Fruit fly (Drosophila melanogaster) whole organism, adult: ENCODE measurements around the gene Cdk1.

Experiments used
- CG11617 ChIP-seq: fragments of 200-800 bp; sonication (Bioruptor generic); optimal IDR thresholded peaks from 2 replicates; lab custom pipeline; 2017; ENCODE audit warnings: mild to moderate bottlenecking, missing biosample characterization, missing genetic modification reagents, missing genetic modification characterization
- CG12768 ChIP-seq: fragments of 200-800 bp; sonication (Bioruptor generic); optimal IDR thresholded peaks from 2 replicates; lab custom pipeline; 2017; ENCODE audit warnings: missing biosample characterization, missing genetic modification characterization, mild to moderate bottlenecking, moderate library complexity, missing genetic modification reagents
- CG14711 ChIP-seq: fragments of 200-800 bp; sonication (Bioruptor generic); optimal IDR thresholded peaks from 2 replicates; lab custom pipeline; 2018; ENCODE audit warnings: missing biosample characterization, mild to moderate bottlenecking, missing genetic modification characterization, moderate library complexity
- CG1620 ChIP-seq: fragments of 200-800 bp; sonication (Bioruptor generic); optimal IDR thresholded peaks from 2 replicates; lab custom pipeline; 2016; ENCODE audit warnings: missing biosample characterization, missing genetic modification characterization
- CG33017 ChIP-seq: fragments of 200-800 bp; sonication (Bioruptor generic); optimal IDR thresholded peaks from 2 replicates; lab custom pipeline; 2018; ENCODE audit warnings: missing biosample characterization, mild to moderate bottlenecking, missing genetic modification characterization, moderate library complexity
- CG5204 ChIP-seq: fragments of 200-800 bp; sonication (Bioruptor generic); optimal IDR thresholded peaks from 2 replicates; lab custom pipeline; 2016; ENCODE audit warnings: missing biosample characterization, missing genetic modification characterization
- CG7045 ChIP-seq: fragments of 200-800 bp; sonication (Bioruptor generic); optimal IDR thresholded peaks from 2 replicates; lab custom pipeline; 2017; ENCODE audit warnings: missing biosample characterization, mild to moderate bottlenecking, missing genetic modification characterization
- CG7101 ChIP-seq: fragments of 200-800 bp; sonication (Bioruptor generic); optimal IDR thresholded peaks from 2 replicates; lab custom pipeline; 2018; ENCODE audit warnings: missing biosample characterization, mild to moderate bottlenecking, missing genetic modification characterization, moderate library complexity
- Clk ChIP-seq: fragments of 200-800 bp; sonication (Bioruptor generic); optimal IDR thresholded peaks from 2 replicates; lab custom pipeline; 2017; ENCODE audit warnings: missing biosample characterization, missing genetic modification characterization
- Crg-1 ChIP-seq: fragments of 200-800 bp; sonication (Bioruptor generic); optimal IDR thresholded peaks from 2 replicates; lab custom pipeline; 2016; ENCODE audit warnings: missing biosample characterization, missing genetic modification characterization
- Hr96 ChIP-seq: fragments of 200-800 bp; sonication (Bioruptor generic); optimal IDR thresholded peaks from 2 replicates; lab custom pipeline; 2016; ENCODE audit warnings: missing biosample characterization, missing genetic modification characterization
- Mnt ChIP-seq: fragments of 200-800 bp; sonication (Bioruptor generic); optimal IDR thresholded peaks from 2 replicates; lab custom pipeline; 2016; ENCODE audit warnings: missing biosample characterization, mild to moderate bottlenecking, missing genetic modification characterization
- bab1 ChIP-seq: fragments of 200-800 bp; sonication (Bioruptor generic); optimal IDR thresholded peaks from 3 replicates; lab custom pipeline; 2019; ENCODE audit warnings: missing biosample characterization, mild to moderate bottlenecking, missing genetic modification characterization, moderate library complexity
- cic ChIP-seq: fragments of 200-800 bp; sonication (Bioruptor generic); optimal IDR thresholded peaks from 2 replicates; lab custom pipeline; 2017; ENCODE audit warnings: missing biosample characterization, mild to moderate bottlenecking, missing genetic modification characterization, moderate library complexity
- cnc ChIP-seq, 2 experiments: fragments of >200 bp; optimal IDR thresholded peaks; 2 replicates each; lab custom pipeline; 2017
- kay ChIP-seq: fragments of 200-800 bp; sonication (Bioruptor generic); peaks from one replicate; lab custom pipeline; 2016; ENCODE audit warnings: missing biosample characterization, missing genetic modification characterization, borderline replicate concordance
- ovo ChIP-seq: fragments of 200-800 bp; sonication (Bioruptor generic); optimal IDR thresholded peaks from 2 replicates; lab custom pipeline; 2016; ENCODE audit warnings: missing biosample characterization, missing genetic modification characterization
- pad ChIP-seq: fragments of 200-800 bp; sonication (Bioruptor generic); optimal IDR thresholded peaks from 3 replicates; lab custom pipeline; 2017; ENCODE audit warnings: missing biosample characterization, missing genetic modification characterization, mild to moderate bottlenecking, moderate library complexity, missing genetic modification reagents
- tj ChIP-seq: fragments of 200-800 bp; sonication (Bioruptor generic); optimal IDR thresholded peaks from 3 replicates; lab custom pipeline; 2017; ENCODE audit warnings: missing biosample characterization, mild to moderate bottlenecking, missing genetic modification characterization, moderate library complexity
- toe ChIP-seq: fragments of 200-800 bp; sonication (Bioruptor generic); optimal IDR thresholded peaks from 2 replicates; lab custom pipeline; 2016; ENCODE audit warnings: missing biosample characterization, missing genetic modification characterization

Gene Cdk1

dm6 chr2L:10353871-10354270, 32.2 kb downstream of the Cdk1 start, which contains the start of gene CG34367:
CG34367 (minus strand) TSS chr2L:10353905.
- TF ChIP-seq CG1620 (GFP tag; lab: Kevin White, UChicago) = no peak
- no peak for TF ChIP-seq CG5204 (GFP tag; lab: Kevin White, UChicago)
- TF ChIP-seq kay (GFP tag; lab: Kevin White, UChicago) = no peak

dm6 chr2L:10351130-10351529, 34.9 kb downstream of the Cdk1 start:
- TF ChIP-seq CG33017 (tag; lab: Kevin White, UChicago) = no peak
- no peak for TF ChIP-seq pad (GFP tag; lab: Kevin White, UChicago)
- TF ChIP-seq cnc (optimal IDR thresholded peaks at IDR 0.05; lab: Kevin White, UChicago) = no peak
- TF ChIP-seq CG12768 (GFP tag; lab: Kevin White, UChicago) = no peak
- TF ChIP-seq CG5204 (GFP tag; lab: Kevin White, UChicago) = no peak
- TF ChIP-seq tj (GFP tag; lab: Kevin White, UChicago) = no peak
- TF ChIP-seq bab1 (GFP tag; lab: Kevin White, UChicago) = no peak

- TF ChIP-seq Mnt (GFP tag; lab: Kevin White, UChicago) (no peak), CG33017 (tag; lab: Kevin White, UChicago) (no peak), Crg-1 (GFP tag; lab: Kevin White, UChicago) (no peak), CG7101 (tag; lab: Kevin White, UChicago) (no peak), CG5204 (GFP tag; lab: Kevin White, UChicago) (no peak), tj (GFP tag; lab: Kevin White, UChicago) (no peak), pad (GFP tag; lab: Kevin White, UChicago) (no peak), Hr96 (GFP tag; lab: Kevin White, UChicago) (no peak), cic (GFP tag; lab: Kevin White, UChicago) (no peak), bab1 (GFP tag; lab: Kevin White, UChicago) (no peak), CG7045 (GFP tag; lab: Kevin White, UChicago) (no peak), toe (no peak), CG14711 (tag; lab: Kevin White, UChicago) (no peak)
Measured at dm6 chr2L:10344029-10344606, 41.9 kb downstream of the Cdk1 start, which contains the start of gene Frmd5. Frmd5 (plus strand) TSS chr2L:10344442.

dm6 chr2L:10342471-10342870, 43.6 kb downstream of the Cdk1 start, which contains the start of gene Sps2:
Sps2 (plus strand) TSS chr2L:10342594.
- TF ChIP-seq kay (GFP tag; lab: Kevin White, UChicago) (no peak), CG5204 (GFP tag; lab: Kevin White, UChicago) (no peak), bab1 (GFP tag; lab: Kevin White, UChicago) (peak; percentile 69), Mnt (GFP tag; lab: Kevin White, UChicago) (peak; percentile 22), Clk (no peak), pad (GFP tag; lab: Kevin White, UChicago) (no peak), CG11617 (GFP tag; lab: Kevin White, UChicago) (peak; percentile 19), Hr96 (GFP tag; lab: Kevin White, UChicago) (no peak), tj (GFP tag; lab: Kevin White, UChicago) (peak; percentile 25), CG14711 (tag; lab: Kevin White, UChicago) (peak; percentile 12), cic (GFP tag; lab: Kevin White, UChicago) (peak; percentile 16), CG7045 (GFP tag; lab: Kevin White, UChicago) (no peak), cnc (optimal IDR thresholded peaks at IDR 0.05; lab: Kevin White, UChicago) (no peak), toe (no peak), CG7101 (tag; lab: Kevin White, UChicago) (peak; percentile 15)

dm6 chr2L:10341405-10341804, 44.7 kb downstream of the Cdk1 start, which contains the start of gene CG31715:
CG31715 (plus strand) TSS chr2L:10341616.
- TF ChIP-seq Mnt (GFP tag; lab: Kevin White, UChicago) = peak; percentile 5
- TF ChIP-seq cic (GFP tag; lab: Kevin White, UChicago) = no peak
- no peak for TF ChIP-seq CG1620 (GFP tag; lab: Kevin White, UChicago)
- TF ChIP-seq Hr96 (GFP tag; lab: Kevin White, UChicago) = no peak
- TF ChIP-seq CG5204 (GFP tag; lab: Kevin White, UChicago) = no peak
- no peak for TF ChIP-seq cnc (optimal IDR thresholded peaks at IDR 0.05; lab: Kevin White, UChicago)
- TF ChIP-seq CG7045 (GFP tag; lab: Kevin White, UChicago) = no peak
- no peak for TF ChIP-seq CG12768 (GFP tag; lab: Kevin White, UChicago)
- TF ChIP-seq ovo = no peak
- TF ChIP-seq CG14711 (tag; lab: Kevin White, UChicago) = peak; percentile 20
- no peak for TF ChIP-seq pad (GFP tag; lab: Kevin White, UChicago)
- TF ChIP-seq CG33017 (tag; lab: Kevin White, UChicago) = peak; percentile 5
- TF ChIP-seq bab1 (GFP tag; lab: Kevin White, UChicago) = peak; percentile 62
- TF ChIP-seq Crg-1 (GFP tag; lab: Kevin White, UChicago) = no peak
- TF ChIP-seq CG7101 (tag; lab: Kevin White, UChicago) = peak; percentile 40
- no peak for TF ChIP-seq Clk
- TF ChIP-seq tj (GFP tag; lab: Kevin White, UChicago) = peak; percentile 11
- no peak for TF ChIP-seq toe
- TF ChIP-seq CG11617 (GFP tag; lab: Kevin White, UChicago) = peak; percentile 11
- TF ChIP-seq kay (GFP tag; lab: Kevin White, UChicago) = peak; percentile 66

dm6 chr2L:10339841-10340240, 46.2 kb downstream of the Cdk1 start:
- peak; percentile 72 for TF ChIP-seq kay (GFP tag; lab: Kevin White, UChicago)
- TF ChIP-seq Mnt (GFP tag; lab: Kevin White, UChicago) = no peak
